Fruit fly (Drosophila melanogaster) whole organism, embryonic: ENCODE results near the gene Dph3.
A peak's percentile ranks its signal among the peaks of the same experiment; 100 is the strongest.

Experiments used
- Adf1 ChIP-seq: fragments of 200-800 bp; sonication (Bioruptor generic); IDR thresholded peaks from 2 replicates; pipeline ENCODE4 v1.3.6; 2022; ENCODE audit warnings: missing biosample characterization, missing genetic modification characterization
- Atf3 ChIP-seq: fragments of 200-800 bp; sonication (Bioruptor generic); optimal IDR thresholded peaks from 3 replicates; lab custom pipeline; 2016; ENCODE audit warnings: missing biosample characterization, missing genetic modification characterization
- Atf6 ChIP-seq: fragments of 200-800 bp; sonication (Bioruptor generic); IDR thresholded peaks from 2 replicates; pipeline ENCODE4 v1.3.6; 2022; ENCODE audit warnings: missing biosample characterization, missing genetic modification characterization
- Bgb ChIP-seq: fragments of 200-800 bp; sonication (Bioruptor generic); IDR thresholded peaks from 2 replicates; pipeline ENCODE4 v1.3.6; 2022; ENCODE audit warnings: missing biosample characterization, missing genetic modification characterization; ENCODE audit not compliant: partially characterized antibody
- CG10267 ChIP-seq: fragments of 200-800 bp; sonication (Bioruptor generic); optimal IDR thresholded peaks from 2 replicates; lab custom pipeline; 2018; ENCODE audit warnings: missing biosample characterization, mild to moderate bottlenecking, missing genetic modification characterization, moderate library complexity
- CG10274 ChIP-seq: fragments of 200-800 bp; sonication (Bioruptor generic); optimal IDR thresholded peaks from 3 replicates; lab custom pipeline; 2017; ENCODE audit warnings: missing biosample characterization, mild to moderate bottlenecking, missing genetic modification characterization
- CG12299 ChIP-seq: fragments of 200-800 bp; sonication (Bioruptor generic); optimal IDR thresholded peaks from 2 replicates; lab custom pipeline; 2018; ENCODE audit warnings: missing biosample characterization, mild to moderate bottlenecking, missing genetic modification characterization
- CG13287 ChIP-seq: fragments of 200-800 bp; sonication (Bioruptor generic); IDR thresholded peaks from 2 replicates; pipeline ENCODE4 v1.3.6; 2022; ENCODE audit warnings: missing biosample characterization, missing genetic modification characterization; ENCODE audit not compliant: partially characterized antibody
- CG13624 ChIP-seq: fragments of 200-800 bp; sonication (Bioruptor generic); optimal IDR thresholded peaks from 2 replicates; lab custom pipeline; 2016; ENCODE audit warnings: missing biosample characterization, missing genetic modification characterization
- CG15011 ChIP-seq: fragments of 200-800 bp; sonication (Bioruptor generic); optimal IDR thresholded peaks from 3 replicates; lab custom pipeline; 2018; ENCODE audit warnings: missing biosample characterization, mild to moderate bottlenecking, missing genetic modification characterization
- CG15514 ChIP-seq: fragments of 200-800 bp; sonication (Bioruptor generic); optimal IDR thresholded peaks from 3 replicates; lab custom pipeline; 2017; ENCODE audit warnings: missing biosample characterization, missing genetic modification characterization, mild to moderate bottlenecking, moderate library complexity, missing genetic modification reagents
- CG1792 ChIP-seq: fragments of 200-800 bp; sonication (Bioruptor generic); optimal IDR thresholded peaks from 2 replicates; lab custom pipeline; 2016; ENCODE audit warnings: missing biosample characterization, missing genetic modification characterization
- CG2116 ChIP-seq: fragments of 200-800 bp; sonication (Bioruptor generic); optimal IDR thresholded peaks from 3 replicates; lab custom pipeline; 2018; ENCODE audit warnings: missing biosample characterization, mild to moderate bottlenecking, missing genetic modification characterization
- CG2120 ChIP-seq: fragments of 200-800 bp; sonication (Bioruptor generic); optimal IDR thresholded peaks from 3 replicates; lab custom pipeline; 2016; ENCODE audit warnings: missing biosample characterization, missing genetic modification characterization
- CG2712 ChIP-seq: fragments of 200-800 bp; optimal IDR thresholded peaks from 3 replicates; lab custom pipeline; 2019; ENCODE audit warnings: missing biosample characterization, mild to moderate bottlenecking, missing genetic modification characterization, moderate library complexity
- CG3995 ChIP-seq: fragments of 200-800 bp; sonication (Bioruptor generic); optimal IDR thresholded peaks from 3 replicates; lab custom pipeline; 2016; ENCODE audit warnings: missing biosample characterization, missing genetic modification characterization
- CG4820 ChIP-seq: fragments of 200-800 bp; sonication (Bioruptor generic); optimal IDR thresholded peaks from 3 replicates; lab custom pipeline; 2016; ENCODE audit warnings: missing biosample characterization, missing genetic modification characterization
- CG6813 ChIP-seq: fragments of 200-800 bp; sonication (Bioruptor generic); optimal IDR thresholded peaks from 2 replicates; lab custom pipeline; 2017; ENCODE audit warnings: missing biosample characterization, missing genetic modification characterization, mild to moderate bottlenecking, moderate library complexity, missing genetic modification reagents
- CG6854 ChIP-seq: fragments of 200-800 bp; sonication (Bioruptor generic); optimal IDR thresholded peaks from 3 replicates; lab custom pipeline; 2017; ENCODE audit warnings: missing biosample characterization, mild to moderate bottlenecking, missing genetic modification characterization
- CG7556 ChIP-seq: fragments of 200-800 bp; sonication (Bioruptor generic); optimal IDR thresholded peaks from 2 replicates; lab custom pipeline; 2017; ENCODE audit warnings: missing biosample characterization, mild to moderate bottlenecking, missing genetic modification characterization
- CG7839 ChIP-seq: fragments of 200-800 bp; sonication (Bioruptor generic); optimal IDR thresholded peaks from 3 replicates; lab custom pipeline; 2018; ENCODE audit warnings: missing biosample characterization, mild to moderate bottlenecking, missing genetic modification characterization, moderate library complexity
- CG7928 ChIP-seq: fragments of 200-800 bp; sonication (Bioruptor generic); optimal IDR thresholded peaks from 2 replicates; lab custom pipeline; 2017; ENCODE audit warnings: missing biosample characterization, mild to moderate bottlenecking, missing genetic modification characterization
- CG7987 ChIP-seq: fragments of 200-800 bp; sonication (Bioruptor generic); optimal IDR thresholded peaks from 2 replicates; lab custom pipeline; 2018; ENCODE audit warnings: missing biosample characterization, mild to moderate bottlenecking, missing genetic modification characterization, moderate library complexity
- CG8290 ChIP-seq, 3 experiments: fragments of 200-800 bp; sonication (Bioruptor generic); optimal IDR thresholded peaks; 2 replicates each; lab custom pipeline; 2016 to 2019; ENCODE audit warnings: missing biosample characterization in 3 of 3, missing genetic modification characterization in 3 of 3, mild to moderate bottlenecking in 2 of 3, moderate library complexity in 1 of 3
- CTCF ChIP-seq: fragments of 200-800 bp; sonication (Bioruptor generic); optimal IDR thresholded peaks from 2 replicates; lab custom pipeline; 2017; ENCODE audit warnings: missing biosample characterization, mild to moderate bottlenecking, missing genetic modification characterization, moderate library complexity
- HLH4C ChIP-seq: fragments of 200-800 bp; sonication (Bioruptor generic); IDR thresholded peaks from 3 replicates; pipeline ENCODE4 v1.3.6; 2022; ENCODE audit warnings: missing biosample characterization, missing genetic modification characterization; ENCODE audit not compliant: partially characterized antibody
- Hr3 ChIP-seq: fragments of 200-800 bp; sonication (Bioruptor generic); optimal IDR thresholded peaks from 3 replicates; lab custom pipeline; 2016; ENCODE audit warnings: missing biosample characterization, missing genetic modification characterization
- MBD-R2 ChIP-seq: fragments of 200-800 bp; sonication (Bioruptor generic); IDR thresholded peaks from 2 replicates; pipeline ENCODE4 v1.3.6; 2022; ENCODE audit warnings: missing biosample characterization, missing genetic modification characterization
- Ravus ChIP-seq: fragments of 200-800 bp; sonication (Bioruptor generic); IDR thresholded peaks from 2 replicates; pipeline ENCODE4 v1.3.6; 2022; ENCODE audit warnings: missing biosample characterization, missing genetic modification characterization
- Rfx ChIP-seq: fragments of 200-800 bp; sonication (Bioruptor generic); IDR thresholded peaks from 2 replicates; pipeline ENCODE4 v1.3.6; 2022; ENCODE audit warnings: missing biosample characterization, missing genetic modification characterization
- Scr ChIP-seq: fragments of 200-800 bp; sonication (Bioruptor generic); IDR thresholded peaks from 2 replicates; pipeline ENCODE4 v1.3.6; 2022; ENCODE audit warnings: missing biosample characterization, missing genetic modification characterization; ENCODE audit not compliant: partially characterized antibody
- Tbp ChIP-seq: fragments of >200 bp; optimal IDR thresholded peaks from 2 replicates; lab custom pipeline; 2018; ENCODE audit warnings: missing biosample characterization, missing genetic modification characterization
- abd-A ChIP-seq: fragments of 200-800 bp; sonication (Bioruptor generic); optimal IDR thresholded peaks from 3 replicates; lab custom pipeline; 2019; ENCODE audit warnings: missing biosample characterization, mild to moderate bottlenecking, missing genetic modification characterization, moderate library complexity
- al ChIP-seq: fragments of 200-800 bp; sonication (Bioruptor generic); IDR thresholded peaks from 2 replicates; pipeline ENCODE4 v1.3.6; 2022; ENCODE audit warnings: missing biosample characterization, missing genetic modification characterization
- amos ChIP-seq: fragments of 200-800 bp; sonication (Bioruptor generic); IDR thresholded peaks from 2 replicates; pipeline ENCODE4 v1.3.6; 2022; ENCODE audit warnings: missing biosample characterization, missing genetic modification characterization; ENCODE audit not compliant: partially characterized antibody
- bigmax ChIP-seq: fragments of 200-800 bp; sonication (Bioruptor generic); optimal IDR thresholded peaks from 2 replicates; lab custom pipeline; 2018; ENCODE audit warnings: missing biosample characterization, mild to moderate bottlenecking, missing genetic modification characterization
- cg ChIP-seq: fragments of 200-800 bp; sonication (Bioruptor generic); optimal IDR thresholded peaks from 3 replicates; lab custom pipeline; 2019; ENCODE audit warnings: missing biosample characterization, mild to moderate bottlenecking, missing genetic modification characterization, moderate library complexity
- chinmo ChIP-seq: fragments of 200-800 bp; sonication (Bioruptor generic); IDR thresholded peaks from 4 replicates; pipeline ENCODE4 v1.3.6; 2022; ENCODE audit warnings: missing biosample characterization, missing genetic modification characterization; ENCODE audit not compliant: partially characterized antibody
- corto ChIP-seq: fragments of 200-800 bp; sonication (Bioruptor generic); optimal IDR thresholded peaks from 2 replicates; lab custom pipeline; 2016; ENCODE audit warnings: missing biosample characterization, mild to moderate bottlenecking, missing genetic modification characterization, moderate library complexity
- gfzf ChIP-seq: fragments of 200-800 bp; sonication (Bioruptor generic); optimal IDR thresholded peaks from 2 replicates; lab custom pipeline; 2016; ENCODE audit warnings: missing biosample characterization, mild to moderate bottlenecking, missing genetic modification characterization, moderate library complexity
- gsb ChIP-seq: fragments of 200-800 bp; sonication (Bioruptor generic); IDR thresholded peaks from 2 replicates; pipeline ENCODE4 v1.3.6; 2022; ENCODE audit warnings: missing biosample characterization, missing genetic modification characterization
- hkb ChIP-seq, 2 experiments: fragments of 200-800 bp in 1 of 2; fragments of >200 bp in 1 of 2; sonication (Bioruptor generic) in 1 of 2; IDR thresholded peaks in 1 of 2; optimal IDR thresholded peaks in 1 of 2; 2 replicates each; pipeline versions ENCODE4 v1.3.6 to Lab custom; 2017 to 2022; ENCODE audit warnings: missing biosample characterization in 1 of 2, missing genetic modification characterization in 1 of 2
- knrl ChIP-seq: fragments of 200-800 bp; sonication (Bioruptor generic); IDR thresholded peaks from 3 replicates; pipeline ENCODE4 v1.3.6; 2022; ENCODE audit warnings: missing biosample characterization, missing genetic modification characterization; ENCODE audit not compliant: partially characterized antibody
- pzg ChIP-seq: fragments of 200-800 bp; sonication (Bioruptor generic); optimal IDR thresholded peaks from 3 replicates; lab custom pipeline; 2018; ENCODE audit warnings: missing biosample characterization, mild to moderate bottlenecking, missing genetic modification characterization, moderate library complexity
- sim ChIP-seq: fragments of 200-800 bp; sonication (Bioruptor generic); IDR thresholded peaks from 2 replicates; pipeline ENCODE4 v1.3.6; 2022; ENCODE audit warnings: missing biosample characterization, missing genetic modification characterization
- usp ChIP-seq: fragments of >200 bp; optimal IDR thresholded peaks from 2 replicates; lab custom pipeline; 2017; ENCODE audit warnings: missing biosample characterization, missing genetic modification characterization
- vfl ChIP-seq: fragments of 200-800 bp; sonication (Bioruptor generic); optimal IDR thresholded peaks from 2 replicates; lab custom pipeline; 2016; ENCODE audit warnings: missing biosample characterization, missing genetic modification characterization
- zfh1 ChIP-seq: fragments of 200-800 bp; sonication (Bioruptor generic); IDR thresholded peaks from 3 replicates; pipeline ENCODE4 v1.3.6; 2022; ENCODE audit warnings: missing biosample characterization, missing genetic modification characterization

Dph3 gene

dm6 chr3R:11243951-11244660, 12.4 kb downstream of the Dph3 start, which contains the start of the genes CG17734 and CG5214 (continued):
- TF ChIP-seq CG7987 (GFP tag; lab: Kevin White, UChicago) = no peak
- TF ChIP-seq CG15011 = no peak
- no peak for TF ChIP-seq usp (GFP tag; lab: Kevin White, UChicago)
- peak; percentile 26 for TF ChIP-seq CG2712 (tag; lab: Kevin White, UChicago)
- peak; percentile 96 for TF ChIP-seq CTCF (GFP tag; lab: Kevin White, UChicago)
- TF ChIP-seq CG3995 (GFP tag; lab: Kevin White, UChicago) = peak; percentile 24
- no peak for TF ChIP-seq bigmax (GFP tag; lab: Kevin White, UChicago)
- TF ChIP-seq chinmo = 0 out of 4 replicates have a peak, but pooled peaks have one; percentile 27
- no peak for TF ChIP-seq CG4820 (GFP tag; lab: Kevin White, UChicago)
- peak; percentile 41 for TF ChIP-seq CG2116 (GFP tag; lab: Kevin White, UChicago)
- no peak; the same call in none of the 3 replicates for TF ChIP-seq knrl (GFP tag; lab: Robert Waterston, UW)
- TF ChIP-seq amos (GFP tag; lab: Robert Waterston, UW) = peak; percentile 67; the same call in 1 of the 2 replicates
- TF ChIP-seq Tbp (GFP tag; lab: Kevin White, UChicago) = no peak
- TF ChIP-seq CG13624 (GFP tag; lab: Kevin White, UChicago) = peak; percentile 23
- peak; percentile 32 for TF ChIP-seq CG10267 (tag; lab: Kevin White, UChicago)
- TF ChIP-seq CG7928 (GFP tag; lab: Kevin White, UChicago) = no peak
- no peak for TF ChIP-seq CG6854 (GFP tag; lab: Kevin White, UChicago)
- no peak for TF ChIP-seq abd-A (tag; lab: Kevin White, UChicago)
- TF ChIP-seq vfl = no peak
- TF ChIP-seq CG1792 (GFP tag; lab: Kevin White, UChicago) = peak; percentile 24
- TF ChIP-seq CG6813 (GFP tag; lab: Kevin White, UChicago) = no peak
- TF ChIP-seq CG13287 (GFP tag; lab: Robert Waterston, UW) = peak; percentile 86
- TF ChIP-seq sim (GFP tag; lab: Robert Waterston, UW) = no peak
- TF ChIP-seq CG12299 (tag; lab: Kevin White, UChicago) = no peak
- TF ChIP-seq CG10274 = no peak
- TF ChIP-seq HLH4C (GFP tag; lab: Robert Waterston, UW) = peak; percentile 58; the same call in 2 of the 3 replicates
- TF ChIP-seq Atf6 (GFP tag; lab: Robert Waterston, UW) = no peak; the same call in 1 of the 2 replicates
- TF ChIP-seq CG8290 (GFP tag; optimal IDR thresholded peaks at IDR 0.05; lab: Kevin White, UChicago) = peak; percentile 33
- no peak for TF ChIP-seq CG8290 (tag; optimal IDR thresholded peaks at IDR 0.05; lab: Kevin White, UChicago)
- TF ChIP-seq Ravus (GFP tag; lab: Robert Waterston, UW) = no peak
- peak; percentile 35 for TF ChIP-seq CG2120 (GFP tag; lab: Kevin White, UChicago)
- peak; percentile 65 for TF ChIP-seq Hr3 (GFP tag; lab: Kevin White, UChicago)
- peak; percentile 84 for TF ChIP-seq gfzf (GFP tag; lab: Kevin White, UChicago)
- peak; percentile 78 for TF ChIP-seq hkb (optimal IDR thresholded peaks at IDR 0.05; lab: Kevin White, UChicago)
- no peak for TF ChIP-seq hkb (GFP tag; IDR thresholded peaks at IDR 0.05; lab: Robert Waterston, UW)
- TF ChIP-seq MBD-R2 (GFP tag; lab: Robert Waterston, UW) = peak; percentile 40; the same call in 1 of the 2 replicates
- TF ChIP-seq Bgb (GFP tag; lab: Robert Waterston, UW) = peak; percentile 60
- no peak for TF ChIP-seq gsb
- no peak for TF ChIP-seq zfh1 (GFP tag; lab: Robert Waterston, UW)
- TF ChIP-seq cg (GFP tag; lab: Kevin White, UChicago) = no peak
- no peak for TF ChIP-seq corto (GFP tag; lab: Kevin White, UChicago)
- TF ChIP-seq Rfx (GFP tag; lab: Robert Waterston, UW) = no peak
- TF ChIP-seq Scr (GFP tag; lab: Robert Waterston, UW) = peak; percentile 82
- TF ChIP-seq CG7556 = no peak
- TF ChIP-seq CG7839 (tag; lab: Kevin White, UChicago) = no peak
- TF ChIP-seq Atf3 (GFP tag; lab: Kevin White, UChicago) = peak; percentile 38
- peak; percentile 69 for TF ChIP-seq CG15514 (GFP tag; lab: Kevin White, UChicago)
- TF ChIP-seq Adf1 (GFP tag; lab: Robert Waterston, UW) = peak; percentile 33; the same call in 1 of the 2 replicates
- peak; percentile 86 for TF ChIP-seq pzg (GFP tag; lab: Kevin White, UChicago)
- no peak for TF ChIP-seq al (GFP tag; lab: Robert Waterston, UW)
